Fruit fly (Drosophila melanogaster): ENCODE measurements around the gene CG15461.
"Not testable (repeated sequence)": the region's sequence is repeated elsewhere in the genome, so short reads cannot be mapped to it uniquely, and the experiment has no call there.

Gene CG15461

dm6 chrX:20527331-20527730 is 41.4 kb downstream of the CG15461 start, which contains the start of gene CG42579:
TSS of gene CG42579 (plus strand) at chrX:20527631.
- TF ChIP-seq Sin3A, Myc, h (optimal IDR thresholded peaks at IDR 0.05): not testable (repeated sequence)

- TF ChIP-seq Myc (optimal IDR thresholded peaks at IDR 0.05) (no peak), psq (optimal IDR thresholded peaks at IDR 0.05) (no peak), ttk (optimal IDR thresholded peaks at IDR 0.05) (no peak), Sin3A (optimal IDR thresholded peaks at IDR 0.05) (no peak), insv (optimal IDR thresholded peaks at IDR 0.05) (no peak), h (optimal IDR thresholded peaks at IDR 0.05) (no peak)
These were observed 50.1 kb downstream of the CG15461 start for dm6 chrX:20536112-20536511.

Measured in Kc167 (cell line).